Worm (Caenorhabditis elegans): ENCODE measurements around the gene C56A3.4.

Gene C56A3.4

ce11 chrV:13568533-13568932 lies 17.0 kb upstream of the C56A3.4 start, which contains the start of the genes nuaf-1 and bir-2 (continued):
- TF ChIP-seq B0019.2 (GFP tag; conservative IDR thresholded peaks at IDR 0.05) (no peak), K11D2.4 (GFP tag; IDR thresholded peaks at IDR 0.05) (no peak), gei-17 (GFP tag; optimal IDR thresholded peaks at IDR 0.05) (no peak), F22D6.2 (tag; optimal IDR thresholded peaks at IDR 0.05) (no peak), nhr-27 (tag; optimal IDR thresholded peaks at IDR 0.05) (no peak), F10E7.11 (tag; optimal IDR thresholded peaks at IDR 0.05) (no peak), ceh-58 (GFP tag; IDR thresholded peaks at IDR 0.05) (no peak), lsl-1 (GFP tag; optimal IDR thresholded peaks at IDR 0.05) (peak; percentile 41), zim-3 (tag; optimal IDR thresholded peaks at IDR 0.05) (no peak), bed-1 (GFP tag; IDR thresholded peaks at IDR 0.05) (no peak), hrde-1 (tag; optimal IDR thresholded peaks at IDR 0.05; ENCODE audit: borderline replicate concordance) (no peak), repo-1 (tag; optimal IDR thresholded peaks at IDR 0.05) (no peak), sdz-38 (tag; optimal IDR thresholded peaks at IDR 0.05) (no peak), Y56A3A.18 (GFP tag; IDR thresholded peaks at IDR 0.05) (no peak), D2030.7 (GFP tag; IDR thresholded peaks at IDR 0.05) (peak; percentile 45), him-1 (tag; optimal IDR thresholded peaks at IDR 0.05) (no peak), nfya-1 (tag; optimal IDR thresholded peaks at IDR 0.05; ENCODE audit: borderline replicate concordance, insufficient read depth) (no peak), C06A6.2 (GFP tag; conservative IDR thresholded peaks at IDR 0.05) (no peak), Y79H2A.3 (GFP tag; conservative IDR thresholded peaks at IDR 0.05) (no peak), nhr-80 (tag; optimal IDR thresholded peaks at IDR 0.05) (peak; percentile 8), athp-1 (tag; optimal IDR thresholded peaks at IDR 0.05) (no peak), Y95B8A.8 (GFP tag; IDR thresholded peaks at IDR 0.05) (no peak), egl-44 (GFP tag; IDR thresholded peaks at IDR 0.05) (no peak), let-526 (GFP tag; IDR thresholded peaks at IDR 0.05) (no peak), mel-28 (tag; optimal IDR thresholded peaks at IDR 0.05; ENCODE audit: borderline replicate concordance) (no peak), pha-4 (tag; optimal IDR thresholded peaks at IDR 0.05) (no peak), dpl-1 (GFP tag; optimal IDR thresholded peaks at IDR 0.05) (no peak), xnd-1 (tag; optimal IDR thresholded peaks at IDR 0.05) (no peak), ceh-27 (GFP tag; optimal IDR thresholded peaks at IDR 0.05) (no peak), ztf-18 (tag; optimal IDR thresholded peaks at IDR 0.05) (no peak), hsf-1 (GFP tag; IDR thresholded peaks at IDR 0.05) (no peak), lin-54 (GFP tag; optimal IDR thresholded peaks at IDR 0.05) (peak; percentile 65), snpc-4 (GFP tag; optimal IDR thresholded peaks at IDR 0.05) (no peak), snpc-4 (tag; optimal IDR thresholded peaks at IDR 0.05) (peak in 2 of 4 experiments; percentile 17 to 40), snpc-3.4 (tag; optimal IDR thresholded peaks at IDR 0.05) (peak; percentile 67), rcor-1 (GFP tag; IDR thresholded peaks at IDR 0.05) (peak; percentile 29; the same call in 1 of the 2 replicates), bed-2 (GFP tag; IDR thresholded peaks at IDR 0.05) (no peak), efl-1 (GFP tag; optimal IDR thresholded peaks at IDR 0.05) (peak; percentile 46), hlh-26 (GFP tag; conservative IDR thresholded peaks at IDR 0.05) (no peak), B0336.3 (GFP tag; IDR thresholded peaks at IDR 0.05) (no peak), cebp-1 (GFP tag; IDR thresholded peaks at IDR 0.05) (no peak), cebp-1 (tag; optimal IDR thresholded peaks at IDR 0.05) (no peak), lin-26 (GFP tag; IDR thresholded peaks at IDR 0.05) (no peak), nhr-90 (tag; optimal IDR thresholded peaks at IDR 0.05) (no peak), mes-4 (tag; optimal IDR thresholded peaks at IDR 0.05) (no peak), lin-40 (tag; optimal IDR thresholded peaks at IDR 0.05) (no peak), let-607 (tag; optimal IDR thresholded peaks at IDR 0.05) (no peak), madf-8 (GFP tag; conservative IDR thresholded peaks at IDR 0.05) (no peak)
